Worm (Caenorhabditis elegans) whole organism, young adult: ENCODE results near the gene rap-1.
A peak's percentile ranks its signal among the peaks of the same experiment; 100 is the strongest.

Experiments
- B0261.1 ChIP-seq: sonication (generic microtip); optimal IDR thresholded peaks from 2 replicates; lab custom pipeline; 2016; ENCODE audit warnings: mild to moderate bottlenecking, missing genetic modification characterization, moderate library complexity, missing compliant biosample characterization
- K12H6.12 ChIP-seq: fragments of 200-800 bp; sonication (Bioruptor generic); optimal IDR thresholded peaks from 2 replicates; lab custom pipeline; 2018; ENCODE audit warnings: mild to moderate bottlenecking, missing genetic modification characterization, missing compliant biosample characterization
- Y56A3A.18 ChIP-seq: fragments of 200-800 bp; sonication (Bioruptor generic); IDR thresholded peaks from 2 replicates; pipeline ENCODE4 v1.3.6; 2022; ENCODE audit warnings: missing genetic modification reagents, missing genetic modification characterization, missing compliant biosample characterization
- ama-1 ChIP-seq, 3 experiments: fragments of 150-350 bp in 1 of 3; sonication (generic microtip) in 2 of 3; optimal IDR thresholded peaks; 2 replicates each; lab custom pipeline; 2014 to 2018; ENCODE audit warnings: missing biosample characterization in 2 of 3, missing genetic modification characterization in 2 of 3, missing genetic modification reagents in 2 of 3
- aptf-2 ChIP-seq: fragments of 200-800 bp; sonication (Bioruptor generic); conservative IDR thresholded peaks from 2 replicates; pipeline ENCODE4 v1.3.6; 2022; ENCODE audit warnings: missing genetic modification reagents, missing genetic modification characterization, missing compliant biosample characterization
- aptf-3 ChIP-seq: fragments of 200-800 bp; sonication (Bioruptor generic); IDR thresholded peaks from 2 replicates; pipeline ENCODE4 v1.3.6; 2022; ENCODE audit warnings: missing genetic modification characterization, missing compliant biosample characterization
- cebp-1 ChIP-seq, 2 experiments: fragments of 200-800 bp in 1 of 2; sonication (Bioruptor generic) in 1 of 2; sonication (generic microtip) in 1 of 2; IDR thresholded peaks in 1 of 2; optimal IDR thresholded peaks in 1 of 2; 2 replicates each; pipeline versions ENCODE4 v1.3.6 to Lab custom; 2017 to 2022; ENCODE audit warnings: missing compliant biosample characterization in 2 of 2, missing genetic modification characterization in 2 of 2, mild to moderate bottlenecking in 1 of 2, missing genetic modification reagents in 1 of 2, moderate library complexity in 1 of 2
- cebp-2 ChIP-seq: fragments of 200-800 bp; sonication (Bioruptor generic); IDR thresholded peaks from 2 replicates; pipeline ENCODE4 v1.3.6; 2022; ENCODE audit warnings: missing genetic modification characterization, missing compliant biosample characterization
- ceh-100 ChIP-seq: fragments of 200-800 bp; sonication (Bioruptor generic); IDR thresholded peaks from 2 replicates; pipeline ENCODE4 v1.3.6; 2022; ENCODE audit warnings: missing genetic modification reagents, missing genetic modification characterization, missing compliant biosample characterization
- ceh-27 ChIP-seq: fragments of 200-800 bp; sonication (Bioruptor generic); optimal IDR thresholded peaks from 2 replicates; lab custom pipeline; 2018; ENCODE audit warnings: mild to moderate bottlenecking, missing genetic modification characterization, moderate library complexity, missing compliant biosample characterization
- ceh-40 ChIP-seq: fragments of 200-800 bp; sonication (Bioruptor generic); IDR thresholded peaks from 2 replicates; pipeline ENCODE4 v1.3.6; 2022; ENCODE audit warnings: missing genetic modification characterization, missing compliant biosample characterization
- ceh-79 ChIP-seq: sonication (generic microtip); optimal IDR thresholded peaks from 2 replicates; lab custom pipeline; 2017; ENCODE audit warnings: mild to moderate bottlenecking, missing genetic modification characterization, missing compliant biosample characterization
- die-1 ChIP-seq: sonication (generic microtip); optimal IDR thresholded peaks from 2 replicates; lab custom pipeline; 2016; ENCODE audit warnings: missing genotype, mild to moderate bottlenecking, missing genetic modification characterization, missing compliant biosample characterization
- fkh-3 ChIP-seq: sonication (generic microtip); optimal IDR thresholded peaks from 2 replicates; lab custom pipeline; 2016; ENCODE audit warnings: mild to moderate bottlenecking, missing genetic modification characterization, missing compliant biosample characterization
- hlh-26 ChIP-seq: fragments of 200-800 bp; sonication (Bioruptor generic); conservative IDR thresholded peaks from 2 replicates; pipeline ENCODE4 v1.3.6; 2022; ENCODE audit warnings: missing genetic modification reagents, missing genetic modification characterization, missing compliant biosample characterization
- hsf-1 ChIP-seq: fragments of 200-800 bp; sonication (Bioruptor generic); IDR thresholded peaks from 2 replicates; pipeline ENCODE4 v1.3.6; 2022; ENCODE audit warnings: missing genetic modification reagents, missing genetic modification characterization, missing compliant biosample characterization
- let-526 ChIP-seq: fragments of 200-800 bp; sonication (Bioruptor generic); IDR thresholded peaks from 2 replicates; pipeline ENCODE4 v1.3.6; 2022; ENCODE audit warnings: missing genetic modification reagents, missing genetic modification characterization, missing compliant biosample characterization
- lin-35 ChIP-seq, 3 experiments: fragments of 150-350 bp in 2 of 3; sonication (generic microtip) in 1 of 3; optimal IDR thresholded peaks; 2 replicates each; lab custom pipeline; 2014 to 2018; ENCODE audit warnings: missing biosample characterization in 3 of 3, missing genetic modification characterization in 3 of 3, missing genetic modification reagents in 3 of 3
- lin-40 ChIP-seq: sonication (generic microtip); optimal IDR thresholded peaks from 2 replicates; lab custom pipeline; 2016; ENCODE audit warnings: missing genetic modification characterization, mild to moderate bottlenecking, missing compliant biosample characterization, missing genotype, missing genetic modification reagents
- nfyb-1 ChIP-seq: fragments of 200-800 bp; sonication (Bioruptor generic); IDR thresholded peaks from 2 replicates; pipeline ENCODE4 v1.3.6; 2022; ENCODE audit warnings: missing genetic modification reagents, missing genetic modification characterization, missing compliant biosample characterization
- nhr-80 ChIP-seq: sonication (generic microtip); optimal IDR thresholded peaks from 2 replicates; lab custom pipeline; 2016; ENCODE audit warnings: missing genetic modification characterization, missing compliant biosample characterization
- pbrm-1 ChIP-seq: fragments of 200-800 bp; sonication (Bioruptor generic); IDR thresholded peaks from 2 replicates; pipeline ENCODE4 v1.3.6; 2022; ENCODE audit warnings: missing genetic modification reagents, missing genetic modification characterization, missing compliant biosample characterization
- rec-8 ChIP-seq, 2 experiments: sonication (generic microtip); optimal IDR thresholded peaks; 2 replicates each; lab custom pipeline; 2016; ENCODE audit warnings: mild to moderate bottlenecking in 2 of 2, missing genetic modification characterization in 2 of 2, missing genetic modification reagents in 2 of 2, missing genotype in 2 of 2, missing biosample characterization in 1 of 2, missing compliant biosample characterization in 1 of 2, moderate library complexity in 1 of 2
- repo-1 ChIP-seq: sonication (generic microtip); optimal IDR thresholded peaks from 2 replicates; lab custom pipeline; 2017; ENCODE audit warnings: mild to moderate bottlenecking, missing genetic modification characterization, missing compliant biosample characterization
- snpc-1.3 ChIP-seq: sonication (generic microtip); optimal IDR thresholded peaks from 2 replicates; lab custom pipeline; 2017; ENCODE audit warnings: missing genetic modification characterization, mild to moderate bottlenecking, missing compliant biosample characterization, antibody characterized with exemption, moderate library complexity, missing genotype, missing genetic modification reagents; ENCODE audit not compliant: insufficient read depth
- snpc-3.4 ChIP-seq: sonication (generic microtip); optimal IDR thresholded peaks from 2 replicates; lab custom pipeline; 2017; ENCODE audit warnings: missing genetic modification characterization, mild to moderate bottlenecking, missing compliant biosample characterization, antibody characterized with exemption, moderate library complexity, missing genotype, missing genetic modification reagents
- somi-1 ChIP-seq: fragments of 200-800 bp; sonication (Bioruptor generic); optimal IDR thresholded peaks from 2 replicates; lab custom pipeline; 2018; ENCODE audit warnings: mild to moderate bottlenecking, missing genetic modification characterization, missing compliant biosample characterization
- sptf-2 ChIP-seq: fragments of 200-800 bp; sonication (Bioruptor generic); optimal IDR thresholded peaks from 2 replicates; lab custom pipeline; 2018; ENCODE audit warnings: mild to moderate bottlenecking, missing genetic modification characterization, missing compliant biosample characterization
- tbp1 ChIP-seq: fragments of 200-800 bp; sonication (Bioruptor generic); optimal IDR thresholded peaks from 2 replicates; lab custom pipeline; 2018; ENCODE audit warnings: mild to moderate bottlenecking, missing genetic modification characterization, missing compliant biosample characterization
- tbx-9 ChIP-seq: sonication (generic microtip); optimal IDR thresholded peaks from 2 replicates; lab custom pipeline; 2016; ENCODE audit warnings: borderline replicate concordance, missing genetic modification characterization, inconsistent platforms, missing compliant biosample characterization
- tlf-1 ChIP-seq: fragments of 200-800 bp; sonication (Bioruptor generic); optimal IDR thresholded peaks from 2 replicates; lab custom pipeline; 2018; ENCODE audit warnings: mild to moderate bottlenecking, missing genetic modification characterization, missing compliant biosample characterization
- unc-62 ChIP-seq: fragments of 150-350 bp; optimal IDR thresholded peaks from 2 replicates; lab custom pipeline; 2014; ENCODE audit warnings: missing biosample characterization, missing genetic modification reagents, missing genetic modification characterization
- xnd-1 ChIP-seq: sonication (generic microtip); optimal IDR thresholded peaks from 2 replicates; lab custom pipeline; 2016; ENCODE audit warnings: missing genotype, missing genetic modification reagents, missing genetic modification characterization, missing compliant biosample characterization
- ztf-22 ChIP-seq: fragments of 200-800 bp; sonication (Bioruptor generic); optimal IDR thresholded peaks from 2 replicates; lab custom pipeline; 2018; ENCODE audit warnings: mild to moderate bottlenecking, missing genetic modification characterization, moderate library complexity, missing compliant biosample characterization
- ztf-26 ChIP-seq: sonication (generic microtip); optimal IDR thresholded peaks from 2 replicates; lab custom pipeline; 2017; ENCODE audit warnings: missing genetic modification characterization, missing compliant biosample characterization

The rap-1 gene

ce11 chrIV:8949078-8950039, 30.7 kb upstream of the rap-1 start (continued):
- TF ChIP-seq cebp-2 (GFP tag; lab: Robert Waterston, UW) (no peak), aptf-3 (GFP tag; lab: Robert Waterston, UW) (no peak), aptf-2 (GFP tag; lab: Robert Waterston, UW) (no peak), cebp-1 (GFP tag; IDR thresholded peaks at IDR 0.05; lab: Robert Waterston, UW) (0 out of 2 replicates have a peak, but pooled peaks have one; percentile 29), cebp-1 (tag; optimal IDR thresholded peaks at IDR 0.05; lab: Kevin White, UChicago) (peak; percentile 82), ztf-26 (tag; lab: Kevin White, UChicago) (peak; percentile 86), ceh-27 (GFP tag; lab: Kevin White, UChicago) (peak; percentile 70), unc-62 (GFP tag; lab: Kevin White, UChicago) (no peak), hlh-26 (GFP tag; lab: Robert Waterston, UW) (no peak), repo-1 (tag; lab: Kevin White, UChicago) (no peak), tbp1 (peak; percentile 45), tlf-1 (GFP tag; lab: Kevin White, UChicago) (peak; percentile 32), snpc-3.4 (tag; lab: Kevin White, UChicago) (no peak), pbrm-1 (GFP tag; lab: Robert Waterston, UW) (no peak), ztf-22 (peak; percentile 43), B0261.1 (tag; lab: Kevin White, UChicago) (no peak), die-1 (tag; lab: Kevin White, UChicago) (peak; percentile 19), Y56A3A.18 (GFP tag; lab: Robert Waterston, UW) (no peak), rec-8 (tag; optimal IDR thresholded peaks at IDR 0.05; lab: Kevin White, UChicago) (no peak), sptf-2 (GFP tag; lab: Kevin White, UChicago) (no peak), lin-40 (peak; percentile 94), hsf-1 (GFP tag; lab: Robert Waterston, UW) (no peak), tbx-9 (tag; lab: Kevin White, UChicago) (no peak), snpc-1.3 (tag; lab: Kevin White, UChicago) (no peak)

- peak in 1 of 3 experiments; percentile 17 for TF ChIP-seq lin-35 (GFP tag; optimal IDR thresholded peaks at IDR 0.05; lab: Kevin White, UChicago)
- peak; percentile 33 for TF ChIP-seq K12H6.12 (tag; lab: Kevin White, UChicago)
- peak; percentile 13 for TF ChIP-seq somi-1 (GFP tag; lab: Kevin White, UChicago)
- no peak for TF ChIP-seq die-1 (tag; lab: Kevin White, UChicago)
- no peak for TF ChIP-seq xnd-1
Measured at ce11 chrIV:8947146-8947545, 28.5 kb upstream of the rap-1 start.

ce11 chrIV:8943430-8943829, 24.7 kb upstream of the rap-1 start:
- TF ChIP-seq nfyb-1 (no peak), nhr-80 (tag; lab: Kevin White, UChicago) (no peak), ceh-79 (no peak), fkh-3 (tag; lab: Kevin White, UChicago) (no peak), ama-1 (optimal IDR thresholded peaks at IDR 0.05; lab: Kevin White, UChicago) (no peak), ama-1 (GFP tag; optimal IDR thresholded peaks at IDR 0.05; lab: Kevin White, UChicago) (no peak), ceh-40 (GFP tag; lab: Robert Waterston, UW) (no peak), ceh-100 (GFP tag; lab: Robert Waterston, UW) (no peak), let-526 (GFP tag; lab: Robert Waterston, UW) (no peak)
